Fruit fly (Drosophila melanogaster): ENCODE results near the gene Cpsf5.

Cpsf5 gene

DNA sequence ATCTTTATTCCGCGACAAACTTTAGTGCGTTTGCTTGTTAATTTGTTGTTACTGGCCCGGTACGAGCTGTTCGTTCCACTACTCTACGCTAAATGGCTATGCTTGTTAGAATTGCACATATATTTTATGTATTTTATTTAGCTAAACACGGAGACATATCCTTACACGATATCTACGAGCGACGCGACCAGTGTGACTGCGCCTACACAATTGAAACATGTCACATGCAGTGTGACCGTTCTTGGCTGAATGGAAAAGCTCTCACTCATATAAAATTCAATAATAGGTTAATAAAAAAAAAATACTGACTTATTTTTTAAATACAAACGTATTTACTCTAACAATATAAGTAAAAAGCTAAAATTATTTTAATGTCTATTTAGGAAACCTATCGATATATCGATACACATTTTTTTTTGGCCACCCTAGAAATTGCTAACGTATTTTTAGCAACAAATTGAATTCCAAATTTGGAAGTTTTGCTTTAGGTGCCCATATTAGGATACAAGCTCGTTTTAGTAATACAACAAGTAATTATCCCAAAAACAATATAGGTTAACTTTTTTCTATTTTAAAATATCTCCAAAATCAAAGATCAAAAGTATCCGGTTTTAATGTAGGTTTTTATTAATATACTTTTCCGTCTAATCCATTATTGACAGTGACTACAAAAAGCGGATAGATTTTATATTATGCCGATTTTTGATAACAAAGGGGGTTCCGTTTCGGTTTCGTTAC, 11.7 kb upstream of the Cpsf5 start, which contains the start of gene CG4080 (continued):
- peak; percentile 48 for TF ChIP-seq dsx (GFP tag; optimal IDR thresholded peaks at IDR 0.05; ENCODE audit: poor library complexity, severe bottlenecking)
- TF ChIP-seq Eip93F (GFP tag; optimal IDR thresholded peaks at IDR 0.05), result peak; percentile 61
- no peak for TF ChIP-seq CG10631 (GFP tag; optimal IDR thresholded peaks at IDR 0.05)
- no peak for TF ChIP-seq net (GFP tag; optimal IDR thresholded peaks at IDR 0.05)
- TF ChIP-seq Blimp-1 (GFP tag; optimal IDR thresholded peaks at IDR 0.05), result no peak
- TF ChIP-seq acj6 (GFP tag; optimal IDR thresholded peaks at IDR 0.05), result peak; percentile 8
- no peak for TF ChIP-seq eg (GFP tag; IDR thresholded peaks at IDR 0.05)
- no peak for TF ChIP-seq pdm3 (GFP tag; optimal IDR thresholded peaks at IDR 0.05)
- no peak for TF ChIP-seq CG3032 (tag; optimal IDR thresholded peaks at IDR 0.05)

DNA sequence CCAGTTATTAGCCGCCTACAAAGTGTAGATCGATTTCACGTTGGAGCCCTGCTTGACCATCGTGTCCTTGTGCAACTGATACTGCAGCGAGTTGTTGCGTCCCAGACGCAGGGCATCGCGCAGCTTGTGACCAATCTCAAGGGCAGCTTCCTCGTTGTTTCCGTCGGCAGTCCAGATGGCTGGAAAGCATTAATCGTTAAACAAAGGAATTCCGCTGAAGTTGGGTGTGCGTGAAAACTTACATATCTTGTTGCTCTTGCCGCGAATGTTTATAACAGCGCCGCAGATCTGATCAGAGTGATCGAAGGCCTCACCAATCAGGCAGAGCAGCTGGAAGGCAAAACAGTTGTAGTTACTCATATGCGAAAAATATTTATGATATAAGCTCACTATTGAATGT, 11.0 kb upstream of the Cpsf5 start:
- peak; percentile 55 for TF ChIP-seq CG1621 (tag; optimal IDR thresholded peaks at IDR 0.05)
- TF ChIP-seq Sox14 (GFP tag; optimal IDR thresholded peaks at IDR 0.05), result peak; percentile 13
- TF ChIP-seq CG3919 (GFP tag; optimal IDR thresholded peaks at IDR 0.05), result no peak

DNA sequence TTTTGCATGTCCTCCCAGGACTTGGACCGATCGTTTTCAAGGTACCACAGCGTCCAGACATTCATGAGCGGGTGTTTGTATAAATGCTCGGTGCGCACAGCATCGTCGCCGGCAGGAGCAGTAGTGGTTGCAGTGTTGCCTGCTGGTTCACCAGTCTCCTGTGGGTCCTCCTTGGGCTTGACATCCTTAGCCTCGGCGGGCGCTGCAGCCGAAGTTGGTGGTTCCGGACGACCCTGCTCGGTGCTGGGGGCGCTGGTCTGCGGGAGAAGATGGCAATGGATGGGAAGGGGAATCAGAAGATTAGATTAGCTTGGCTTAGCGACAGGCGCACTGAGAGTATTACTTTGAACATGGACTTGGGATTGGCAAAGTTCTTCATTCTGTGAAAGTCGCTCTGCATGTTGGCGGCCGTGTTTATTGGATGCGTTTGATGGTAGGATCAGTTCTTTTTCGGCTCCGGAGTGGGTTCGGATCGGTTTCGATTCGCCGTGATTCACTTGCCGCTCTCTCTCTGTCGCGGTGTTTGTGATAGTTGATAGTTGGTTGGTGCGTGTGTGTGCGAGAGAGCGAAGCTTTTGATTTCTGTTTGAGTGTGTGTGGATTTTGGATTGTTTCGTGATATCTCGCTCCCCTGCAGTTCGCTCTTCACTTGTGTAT, 10.0 kb upstream of the Cpsf5 start:
- TF ChIP-seq ss (GFP tag; optimal IDR thresholded peaks at IDR 0.05) (no peak), CG8319 (GFP tag; optimal IDR thresholded peaks at IDR 0.05) (no peak), CG15336 (GFP tag; IDR thresholded peaks at IDR 0.05) (peak; percentile 43; the same call in 1 of the 2 replicates), CG1621 (tag; optimal IDR thresholded peaks at IDR 0.05) (peak; percentile 58), CG6163 (GFP tag; IDR thresholded peaks at IDR 0.05) (0 out of 3 replicates have a peak, but pooled peaks have one; percentile 24)

DNA sequence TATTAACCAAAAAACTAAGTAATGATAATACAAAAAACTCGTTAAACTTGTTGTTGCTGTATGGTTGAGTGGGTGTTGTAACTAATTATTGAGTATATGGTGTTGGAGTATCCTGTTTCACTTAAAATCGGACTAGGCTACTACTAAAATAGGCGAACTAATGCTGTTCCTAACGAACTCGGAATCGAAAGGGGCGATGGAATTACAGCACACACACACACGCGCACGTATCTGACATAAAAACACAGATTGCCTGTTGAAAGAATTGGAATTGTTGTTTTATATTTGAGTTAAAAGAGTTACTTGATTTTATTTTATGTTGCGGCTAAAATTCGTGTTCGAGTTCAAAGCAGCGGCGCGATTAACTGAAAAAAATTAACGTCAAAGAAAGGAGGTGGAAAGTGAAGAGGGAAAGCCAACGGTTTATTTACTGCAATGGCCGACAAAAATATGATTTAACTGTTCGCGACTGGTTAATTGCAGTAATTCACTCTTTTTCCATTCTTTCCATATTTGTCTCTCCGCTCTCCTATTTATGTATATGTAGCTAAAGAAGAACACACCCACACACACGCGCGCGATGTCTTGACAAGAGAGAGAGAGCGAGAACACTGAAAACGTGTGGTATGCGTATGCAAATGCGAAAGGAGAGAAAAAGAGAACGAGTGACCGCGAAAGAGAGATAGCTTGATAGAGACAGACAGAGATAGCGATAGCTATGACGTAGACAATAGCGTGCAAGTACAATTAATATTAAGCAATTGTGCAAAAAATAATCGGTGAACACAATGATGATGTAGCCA, 9.3 kb upstream of the Cpsf5 start:
- TF ChIP-seq CG9139 (GFP tag; optimal IDR thresholded peaks at IDR 0.05) (peak; percentile 13), CG4318 (GFP tag; optimal IDR thresholded peaks at IDR 0.05) (no peak), CG16779 (tag; optimal IDR thresholded peaks at IDR 0.05) (peak; percentile 15), fkh (GFP tag; optimal IDR thresholded peaks at IDR 0.05) (peak; percentile 1), ss (GFP tag; optimal IDR thresholded peaks at IDR 0.05) (peak; percentile 44 to 72), pdm3 (GFP tag; optimal IDR thresholded peaks at IDR 0.05) (no peak), CG6163 (GFP tag; IDR thresholded peaks at IDR 0.05) (peak; percentile 56; the same call in 2 of the 3 replicates), vri (GFP tag; optimal IDR thresholded peaks at IDR 0.05) (peak; percentile 67), Gug (GFP tag; IDR thresholded peaks at IDR 0.05) (no peak), CG1621 (tag; optimal IDR thresholded peaks at IDR 0.05) (peak; percentile 30)

DNA sequence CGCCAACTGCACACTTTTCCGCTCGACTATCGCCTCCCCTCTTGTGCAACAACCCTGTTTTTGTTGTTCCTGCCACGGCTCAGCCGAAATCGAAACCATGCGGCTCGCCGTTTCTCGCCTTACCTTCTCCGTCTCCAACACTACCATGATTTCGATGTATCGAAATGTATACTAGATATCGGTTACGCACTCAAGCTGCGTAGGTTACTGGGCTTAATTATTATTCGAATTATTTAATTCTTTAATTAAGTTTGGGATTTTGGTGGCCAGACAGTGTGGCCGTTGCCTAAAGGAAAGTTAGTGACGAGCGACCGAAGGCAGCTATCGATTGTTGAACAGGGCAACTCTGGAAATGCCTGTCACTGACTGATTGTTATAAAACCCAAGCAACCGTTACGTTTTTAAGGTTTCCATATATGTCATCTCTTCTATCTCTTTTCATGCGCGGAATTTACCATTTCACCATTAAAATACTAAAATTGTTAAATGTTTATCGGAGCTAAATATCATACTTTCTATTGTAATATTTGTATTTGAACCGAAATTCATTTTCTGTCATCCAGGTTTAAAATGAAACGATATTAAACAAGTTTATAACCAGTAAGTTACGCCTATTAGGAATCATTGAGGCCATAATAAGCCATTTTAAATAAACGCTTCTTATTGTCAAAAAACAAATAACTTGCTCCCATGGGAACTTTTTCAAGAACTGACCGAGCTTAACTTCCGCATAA, 8.5 kb upstream of the Cpsf5 start, which contains the start of gene eIF4E1:
Gene eIF4E1, minus strand, starts transcription at position 304 of the 734 bp plus-strand sequence.
- TF ChIP-seq Met (GFP tag; optimal IDR thresholded peaks at IDR 0.05) (no peak), fd59A (GFP tag; optimal IDR thresholded peaks at IDR 0.05) (no peak), CG6163 (GFP tag; IDR thresholded peaks at IDR 0.05) (0 out of 3 replicates have a peak, but pooled peaks have one; percentile 0), Eip78C (GFP tag) (peak; percentile 83), OdsH (GFP tag; optimal IDR thresholded peaks at IDR 0.05) (no peak), topi (GFP tag; optimal IDR thresholded peaks at IDR 0.05) (peak; percentile 8), lz (GFP tag; optimal IDR thresholded peaks at IDR 0.05) (peak; percentile 14), CG31627 (GFP tag; optimal IDR thresholded peaks at IDR 0.05) (peak; percentile 9)
